Worm (Caenorhabditis elegans) whole organism, late embryonic: Measurements from ENCODE around the gene pmp-4.

ENCODE experiments used
- F13H6.1 ChIP-seq: sonication (generic microtip); optimal IDR thresholded peaks from 2 replicates; lab custom pipeline; 2016; ENCODE audit warnings: missing genetic modification characterization, missing compliant biosample characterization
- ceh-14 ChIP-seq: sonication (generic microtip); optimal IDR thresholded peaks from 2 replicates; lab custom pipeline; 2016; ENCODE audit warnings: missing genotype, missing genetic modification characterization, missing compliant biosample characterization
- che-1 ChIP-seq: sonication (generic microtip); optimal IDR thresholded peaks from 2 replicates; lab custom pipeline; 2016; ENCODE audit warnings: mild to moderate bottlenecking, missing genetic modification characterization, missing compliant biosample characterization
- pat-9 ChIP-seq: fragments of 200-800 bp; sonication (Bioruptor generic); optimal IDR thresholded peaks from 2 replicates; lab custom pipeline; 2018; ENCODE audit warnings: mild to moderate bottlenecking, missing genetic modification characterization, moderate library complexity, missing compliant biosample characterization

- TF ChIP-seq pat-9 (tag; lab: Kevin White, UChicago) (no peak), F13H6.1 (no peak), che-1 (tag; lab: Kevin White, UChicago) (no peak), ceh-14 (tag; lab: Kevin White, UChicago) (no peak)
Observed at ce11 chrIV:17367294-17367693, 38.1 kb downstream of the pmp-4 start, which contains the start of gene zipt-17.
